Fruit fly (Drosophila melanogaster) S2 (cell line): ENCODE data around the gene Tcs3.

ENCODE experiments used
- CG8478 ChIP-seq: fragments of >200 bp; optimal IDR thresholded peaks from 2 replicates; lab custom pipeline; 2018
- CTCF ChIP-seq, 2 experiments: fragments of >200 bp; optimal IDR thresholded peaks; 2 replicates each; lab custom pipeline; 2018

DNA sequence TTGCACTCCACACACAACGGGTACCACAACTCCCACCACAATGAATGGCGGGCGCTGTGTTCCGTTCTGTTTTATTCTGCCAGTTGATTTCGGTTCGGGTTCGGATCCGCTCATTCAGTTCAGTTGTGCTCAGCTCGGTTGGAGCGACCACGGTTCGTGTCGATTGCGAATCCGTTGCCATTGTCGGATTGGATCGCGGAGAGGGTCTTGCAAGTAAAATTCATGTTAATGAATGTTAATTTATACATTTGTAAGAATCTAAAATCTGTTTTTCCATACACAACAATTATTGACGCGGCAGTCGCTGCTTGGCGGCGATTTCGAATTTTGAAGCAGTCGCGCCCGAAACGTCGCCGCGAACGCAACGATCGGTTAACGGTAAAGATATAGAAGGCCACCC is 42.7 kb downstream of the Tcs3 start, which contains the start of gene Gagr:
- TF ChIP-seq CG8478 (lab: Kevin White, UChicago) (no peak), CTCF (optimal IDR thresholded peaks at IDR 0.05; lab: Kevin White, UChicago) (no peak)
